Fruit fly (Drosophila melanogaster) whole organism, adult: ENCODE results near the gene CG34163.

Source experiments
- CG14711 ChIP-seq: fragments of 200-800 bp; sonication (Bioruptor generic); optimal IDR thresholded peaks from 2 replicates; lab custom pipeline; 2018; ENCODE audit warnings: missing biosample characterization, mild to moderate bottlenecking, missing genetic modification characterization, moderate library complexity
- CG1620 ChIP-seq: fragments of 200-800 bp; sonication (Bioruptor generic); optimal IDR thresholded peaks from 2 replicates; lab custom pipeline; 2016; ENCODE audit warnings: missing biosample characterization, missing genetic modification characterization
- CG33017 ChIP-seq: fragments of 200-800 bp; sonication (Bioruptor generic); optimal IDR thresholded peaks from 2 replicates; lab custom pipeline; 2018; ENCODE audit warnings: missing biosample characterization, mild to moderate bottlenecking, missing genetic modification characterization, moderate library complexity
- CG7045 ChIP-seq: fragments of 200-800 bp; sonication (Bioruptor generic); optimal IDR thresholded peaks from 2 replicates; lab custom pipeline; 2017; ENCODE audit warnings: missing biosample characterization, mild to moderate bottlenecking, missing genetic modification characterization
- CG7101 ChIP-seq: fragments of 200-800 bp; sonication (Bioruptor generic); optimal IDR thresholded peaks from 2 replicates; lab custom pipeline; 2018; ENCODE audit warnings: missing biosample characterization, mild to moderate bottlenecking, missing genetic modification characterization, moderate library complexity
- Crg-1 ChIP-seq: fragments of 200-800 bp; sonication (Bioruptor generic); optimal IDR thresholded peaks from 2 replicates; lab custom pipeline; 2016; ENCODE audit warnings: missing biosample characterization, missing genetic modification characterization
- Hr96 ChIP-seq: fragments of 200-800 bp; sonication (Bioruptor generic); optimal IDR thresholded peaks from 2 replicates; lab custom pipeline; 2016; ENCODE audit warnings: missing biosample characterization, missing genetic modification characterization
- Mnt ChIP-seq: fragments of 200-800 bp; sonication (Bioruptor generic); optimal IDR thresholded peaks from 2 replicates; lab custom pipeline; 2016; ENCODE audit warnings: missing biosample characterization, mild to moderate bottlenecking, missing genetic modification characterization
- bab1 ChIP-seq: fragments of 200-800 bp; sonication (Bioruptor generic); optimal IDR thresholded peaks from 3 replicates; lab custom pipeline; 2019; ENCODE audit warnings: missing biosample characterization, mild to moderate bottlenecking, missing genetic modification characterization, moderate library complexity
- cic ChIP-seq: fragments of 200-800 bp; sonication (Bioruptor generic); optimal IDR thresholded peaks from 2 replicates; lab custom pipeline; 2017; ENCODE audit warnings: missing biosample characterization, mild to moderate bottlenecking, missing genetic modification characterization, moderate library complexity
- cnc ChIP-seq, 2 experiments: fragments of >200 bp; optimal IDR thresholded peaks; 2 replicates each; lab custom pipeline; 2017
- ovo ChIP-seq: fragments of 200-800 bp; sonication (Bioruptor generic); optimal IDR thresholded peaks from 2 replicates; lab custom pipeline; 2016; ENCODE audit warnings: missing biosample characterization, missing genetic modification characterization
- pad ChIP-seq: fragments of 200-800 bp; sonication (Bioruptor generic); optimal IDR thresholded peaks from 3 replicates; lab custom pipeline; 2017; ENCODE audit warnings: missing biosample characterization, missing genetic modification characterization, mild to moderate bottlenecking, moderate library complexity, missing genetic modification reagents
- toe ChIP-seq: fragments of 200-800 bp; sonication (Bioruptor generic); optimal IDR thresholded peaks from 2 replicates; lab custom pipeline; 2016; ENCODE audit warnings: missing biosample characterization, missing genetic modification characterization

DNA sequence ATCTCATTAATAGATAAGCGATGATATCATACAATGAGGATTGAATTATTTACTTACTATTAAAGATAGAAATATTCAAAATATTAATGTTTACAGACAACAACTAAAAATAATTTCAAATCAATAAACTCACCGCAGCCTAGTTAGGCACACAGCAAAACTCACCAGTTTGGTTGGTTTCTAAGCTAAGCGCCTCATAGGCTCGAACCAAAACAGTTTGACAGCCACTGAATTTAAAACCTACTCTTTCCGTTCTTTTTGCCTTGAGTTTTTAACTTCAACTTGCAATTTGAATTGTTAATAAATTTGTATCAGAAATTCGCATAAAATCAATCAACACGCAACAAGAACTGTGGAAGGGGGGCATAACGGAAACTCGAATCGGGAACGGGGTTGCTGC, 39.6 kb upstream of the CG34163 start:
- TF ChIP-seq cnc (optimal IDR thresholded peaks at IDR 0.05; lab: Kevin White, UChicago) (no peak), toe (GFP tag; lab: Kevin White, UChicago) (no peak), pad (GFP tag; lab: Kevin White, UChicago) (no peak), Mnt (GFP tag; lab: Kevin White, UChicago) (no peak), ovo (GFP tag; lab: Kevin White, UChicago) (no peak), Hr96 (GFP tag; lab: Kevin White, UChicago) (no peak), Crg-1 (GFP tag; lab: Kevin White, UChicago) (no peak), CG1620 (GFP tag; lab: Kevin White, UChicago) (no peak), CG33017 (no peak), bab1 (GFP tag; lab: Kevin White, UChicago) (no peak), CG7101 (tag; lab: Kevin White, UChicago) (no peak), CG7045 (GFP tag; lab: Kevin White, UChicago) (no peak), cic (no peak), CG14711 (tag; lab: Kevin White, UChicago) (no peak)
